Worm (Caenorhabditis elegans) whole organism, L3 larva: ENCODE measurements around the gene C45G7.13.

Experiments
- aly-2 ChIP-seq: fragments of 150-350 bp; optimal IDR thresholded peaks from 2 replicates; lab custom pipeline; 2014; ENCODE audit warnings: missing biosample characterization, missing genetic modification characterization
- ceh-16 ChIP-seq: sonication (generic microtip); optimal IDR thresholded peaks from 2 replicates; lab custom pipeline; 2017; ENCODE audit warnings: missing biosample characterization, missing genetic modification characterization
- elt-3 ChIP-seq, 3 experiments: fragments of 150-350 bp in 1 of 3; sonication (generic microtip) in 2 of 3; optimal IDR thresholded peaks; 2 replicates in 2 of 3; 4 replicates in 1 of 3; lab custom pipeline; 2014 to 2017; ENCODE audit warnings: missing biosample characterization in 3 of 3, missing genetic modification characterization in 3 of 3
- eor-1 ChIP-seq, 2 experiments: fragments of 150-350 bp; optimal IDR thresholded peaks; 2 replicates each; lab custom pipeline; 2014 to 2018; ENCODE audit warnings: missing biosample characterization in 2 of 2, missing genetic modification characterization in 2 of 2
- lin-39 ChIP-seq: fragments of 150-350 bp; optimal IDR thresholded peaks from 2 replicates; lab custom pipeline; 2018; ENCODE audit warnings: missing biosample characterization, missing genetic modification reagents, missing genetic modification characterization
- nfya-1 ChIP-seq: sonication (generic microtip); optimal IDR thresholded peaks from 2 replicates; lab custom pipeline; 2017; ENCODE audit warnings: missing genetic modification characterization, mild to moderate bottlenecking, missing compliant biosample characterization, antibody characterized with exemption, moderate library complexity; ENCODE audit not compliant: insufficient read depth
- nhr-11 ChIP-seq: fragments of 150-350 bp; optimal IDR thresholded peaks from 2 replicates; lab custom pipeline; 2014; ENCODE audit warnings: missing biosample characterization, missing genetic modification characterization
- nhr-237 ChIP-seq: fragments of 150-350 bp; optimal IDR thresholded peaks from 2 replicates; lab custom pipeline; 2014; ENCODE audit warnings: missing biosample characterization, missing genetic modification characterization
- nhr-25 ChIP-seq: sonication (generic microtip); optimal IDR thresholded peaks from 2 replicates; lab custom pipeline; 2017; ENCODE audit warnings: missing biosample characterization, missing genetic modification characterization
- snpc-4 ChIP-seq: fragments of 150-350 bp; optimal IDR thresholded peaks from 2 replicates; lab custom pipeline; 2014; ENCODE audit warnings: missing biosample characterization, missing genetic modification characterization
- ztf-11 ChIP-seq: fragments of 150-350 bp; optimal IDR thresholded peaks from 2 replicates; lab custom pipeline; 2014; ENCODE audit warnings: missing biosample characterization, missing genetic modification characterization

DNA sequence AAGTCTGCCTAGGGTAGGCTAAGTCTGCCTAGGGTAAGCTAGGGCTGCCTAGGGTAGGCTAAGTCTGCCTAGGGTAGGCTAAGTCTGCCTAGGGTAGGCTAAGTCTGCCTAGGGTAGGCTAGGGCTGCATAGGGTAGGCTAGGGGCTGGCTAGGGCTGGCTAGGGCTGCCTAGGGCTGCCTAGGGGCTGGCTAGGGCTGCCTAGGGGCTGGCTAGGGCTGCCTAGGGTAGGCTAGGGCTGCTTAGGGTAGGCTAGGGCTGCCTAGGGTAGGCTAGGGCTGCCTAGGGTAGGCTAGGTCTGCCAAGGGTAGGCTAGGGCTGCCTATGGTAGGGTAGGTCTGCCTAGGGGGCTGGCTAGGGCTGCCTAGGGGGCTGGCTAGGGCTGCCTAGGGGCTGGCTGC, 52.8 kb downstream of the C45G7.13 start:
- TF ChIP-seq ceh-16 (tag; lab: Kevin White, UChicago), result no peak
- no peak for TF ChIP-seq ztf-11 (tag; lab: Kevin White, UChicago)
- TF ChIP-seq nhr-11, result no peak
- no peak for TF ChIP-seq nhr-25 (tag; lab: Kevin White, UChicago)
- no peak for TF ChIP-seq elt-3 (tag; optimal IDR thresholded peaks at IDR 0.05; lab: Kevin White, UChicago)
- no peak for TF ChIP-seq snpc-4 (tag; lab: Kevin White, UChicago)
- no peak for TF ChIP-seq nhr-237 (tag; lab: Kevin White, UChicago)
- no peak for TF ChIP-seq nfya-1 (tag; lab: Kevin White, UChicago)
- no peak for TF ChIP-seq eor-1 (tag; optimal IDR thresholded peaks at IDR 0.05; lab: Kevin White, UChicago)
- TF ChIP-seq aly-2 (tag; lab: Kevin White, UChicago), result no peak
- TF ChIP-seq lin-39 (tag; lab: Kevin White, UChicago), result no peak
